Worm (Caenorhabditis elegans): ENCODE data around the gene alkb-7.

ce11 chrII:12830347-12830746 is 42.4 kb upstream of the alkb-7 start, which contains the start of gene bcmo-1:
- TF ChIP-seq che-1 (tag; optimal IDR thresholded peaks at IDR 0.05) (no peak), ceh-30 (tag; optimal IDR thresholded peaks at IDR 0.05) (no peak), hlh-30 (tag; optimal IDR thresholded peaks at IDR 0.05; ENCODE audit: insufficient read depth) (no peak), fkh-10 (GFP tag; optimal IDR thresholded peaks at IDR 0.05) (no peak), pros-1 (tag; optimal IDR thresholded peaks at IDR 0.05) (no peak), unc-42 (tag; optimal IDR thresholded peaks at IDR 0.05) (no peak), tbx-2 (tag; optimal IDR thresholded peaks at IDR 0.05) (no peak), dve-1 (tag; optimal IDR thresholded peaks at IDR 0.05) (no peak), madf-2 (tag; optimal IDR thresholded peaks at IDR 0.05) (no peak), nhr-11 (tag; optimal IDR thresholded peaks at IDR 0.05) (no peak), hlh-13 (GFP tag; optimal IDR thresholded peaks at IDR 0.05) (no peak), unc-86 (tag; optimal IDR thresholded peaks at IDR 0.05) (no peak), nfya-1 (tag; optimal IDR thresholded peaks at IDR 0.05) (no peak), ets-4 (tag; optimal IDR thresholded peaks at IDR 0.05) (no peak)

Data from whole organism, late embryonic.